Worm (Caenorhabditis elegans): ENCODE measurements around the gene aptf-1.

aptf-1 gene

ce11 chrII:6413788-6414187 lies 41.0 kb upstream of the aptf-1 start (continued):
- peak in 1 of 2 experiments; percentile 63 for TF ChIP-seq mdl-1 (tag; optimal IDR thresholded peaks at IDR 0.05)
- TF ChIP-seq mdt-29 (GFP tag; IDR thresholded peaks at IDR 0.05), result no peak
- TF ChIP-seq madf-5 (GFP tag; IDR thresholded peaks at IDR 0.05), result no peak
- TF ChIP-seq lin-1 (GFP tag; IDR thresholded peaks at IDR 0.05), result no peak
- TF ChIP-seq ceh-44 (GFP tag; IDR thresholded peaks at IDR 0.05), result no peak
- TF ChIP-seq nhr-48 (tag; optimal IDR thresholded peaks at IDR 0.05), result peak; percentile 48
- TF ChIP-seq tra-1 (GFP tag; IDR thresholded peaks at IDR 0.05), result 0 out of 2 replicates have a peak, but pooled peaks have one; percentile 17
- no peak for TF ChIP-seq cey-2 (tag; optimal IDR thresholded peaks at IDR 0.05; ENCODE audit: borderline replicate concordance, insufficient read depth)
- TF ChIP-seq ceh-32 (tag; optimal IDR thresholded peaks at IDR 0.05; ENCODE audit: poor library complexity), result no peak
- TF ChIP-seq set-16 (GFP tag; IDR thresholded peaks at IDR 0.05), result no peak
- TF ChIP-seq dpl-1 (GFP tag; optimal IDR thresholded peaks at IDR 0.05), result no peak
- no peak for TF ChIP-seq arid-1 (GFP tag; conservative IDR thresholded peaks at IDR 0.05)
- peak; percentile 51 for TF ChIP-seq nhr-102 (tag; optimal IDR thresholded peaks at IDR 0.05)
- TF ChIP-seq tag-97 (GFP tag; IDR thresholded peaks at IDR 0.05), result no peak
- TF ChIP-seq hlh-30 (tag; optimal IDR thresholded peaks at IDR 0.05; ENCODE audit: insufficient read depth), result peak; percentile 24
- TF ChIP-seq ZK546.5 (tag; optimal IDR thresholded peaks at IDR 0.05), result no peak
- no peak for TF ChIP-seq vab-7 (GFP tag; IDR thresholded peaks at IDR 0.05)
- TF ChIP-seq T20F7.1 (GFP tag; optimal IDR thresholded peaks at IDR 0.05), result peak; percentile 52
- no peak for TF ChIP-seq T26A8.4 (GFP tag; IDR thresholded peaks at IDR 0.05)
- no peak for TF ChIP-seq snpc-1.2 (GFP tag; IDR thresholded peaks at IDR 0.05)
- TF ChIP-seq ama-1 (optimal IDR thresholded peaks at IDR 0.05), result no peak
- no peak for TF ChIP-seq duxl-1 (tag; optimal IDR thresholded peaks at IDR 0.05; ENCODE audit: poor library complexity)
- no peak for TF ChIP-seq egl-27 (tag; optimal IDR thresholded peaks at IDR 0.05)
- TF ChIP-seq ceh-20 (GFP tag; IDR thresholded peaks at IDR 0.05), result peak; percentile 51; the same call in 1 of the 2 replicates
- no peak for TF ChIP-seq unc-130 (GFP tag; optimal IDR thresholded peaks at IDR 0.05)
- no peak for TF ChIP-seq zfp-3 (GFP tag; conservative IDR thresholded peaks at IDR 0.05)
- no peak for TF ChIP-seq Y5F2A.4 (GFP tag; optimal IDR thresholded peaks at IDR 0.05)
- no peak for TF ChIP-seq egl-43 (GFP tag; IDR thresholded peaks at IDR 0.05)
- TF ChIP-seq lir-3 (tag; optimal IDR thresholded peaks at IDR 0.05), result no peak
- no peak for TF ChIP-seq hif-1 (tag; optimal IDR thresholded peaks at IDR 0.05)
- no peak for TF ChIP-seq nhr-42 (GFP tag; IDR thresholded peaks at IDR 0.05)
- peak; percentile 32 for TF ChIP-seq nhr-6 (tag; optimal IDR thresholded peaks at IDR 0.05)
- TF ChIP-seq spr-3 (GFP tag; optimal IDR thresholded peaks at IDR 0.05), result no peak
- no peak for TF ChIP-seq dmd-9 (GFP tag; IDR thresholded peaks at IDR 0.05)
- TF ChIP-seq ctbp-1 (GFP tag; IDR thresholded peaks at IDR 0.05), result no peak
- TF ChIP-seq unc-39 (tag; optimal IDR thresholded peaks at IDR 0.05), result no peak
- TF ChIP-seq nhr-76 (tag; optimal IDR thresholded peaks at IDR 0.05), result no peak
- TF ChIP-seq F26F4.8 (GFP tag; conservative IDR thresholded peaks at IDR 0.05), result no peak
- TF ChIP-seq lsy-2 (tag; optimal IDR thresholded peaks at IDR 0.05), result no peak
- TF ChIP-seq D1046.2 (GFP tag; IDR thresholded peaks at IDR 0.05), result no peak
- TF ChIP-seq F10B5.3 (tag; optimal IDR thresholded peaks at IDR 0.05), result no peak
- no peak for TF ChIP-seq ceh-82 (tag; optimal IDR thresholded peaks at IDR 0.05)
- TF ChIP-seq nhr-41 (GFP tag; IDR thresholded peaks at IDR 0.05), result 0 out of 2 replicates have a peak, but pooled peaks have one; percentile 28
- peak; percentile 86 for TF ChIP-seq hlh-11 (tag; optimal IDR thresholded peaks at IDR 0.05)
- no peak for TF ChIP-seq zfp-2 (tag; optimal IDR thresholded peaks at IDR 0.05)
- no peak for TF ChIP-seq ZK337.2 (GFP tag; IDR thresholded peaks at IDR 0.05)
- no peak for TF ChIP-seq hmg-1.1 (GFP tag; IDR thresholded peaks at IDR 0.05)
- peak; percentile 77 for TF ChIP-seq nhr-28 (tag; optimal IDR thresholded peaks at IDR 0.05)
- no peak for TF ChIP-seq Y105C5A.15 (GFP tag; IDR thresholded peaks at IDR 0.05)
- no peak for TF ChIP-seq fkh-10 (GFP tag; optimal IDR thresholded peaks at IDR 0.05)
- TF ChIP-seq dmd-6 (GFP tag; IDR thresholded peaks at IDR 0.05), result peak; percentile 85
